Fruit fly (Drosophila melanogaster) whole organism, prepupa: ENCODE data around the gene ssp2.
A peak's percentile ranks its signal among the peaks of the same experiment; 100 is the strongest.

Experiments
- Blimp-1 ChIP-seq: fragments of 200-800 bp; sonication (Bioruptor generic); optimal IDR thresholded peaks from 3 replicates; lab custom pipeline; 2017; ENCODE audit warnings: missing biosample characterization, missing genetic modification characterization, mild to moderate bottlenecking, moderate library complexity, missing genetic modification reagents
- CG10669 ChIP-seq: fragments of 200-800 bp; sonication (Bioruptor generic); optimal IDR thresholded peaks from 3 replicates; lab custom pipeline; 2018; ENCODE audit warnings: missing biosample characterization, mild to moderate bottlenecking, missing genetic modification characterization, moderate library complexity
- CG11294 ChIP-seq: fragments of 200-800 bp; sonication (Bioruptor generic); IDR thresholded peaks from 2 replicates; pipeline ENCODE4 v1.3.6; 2022; ENCODE audit warnings: missing biosample characterization, missing genetic modification characterization
- CG15336 ChIP-seq: fragments of 200-800 bp; sonication (Bioruptor generic); IDR thresholded peaks from 2 replicates; pipeline ENCODE4 v1.3.6; 2022; ENCODE audit warnings: missing biosample characterization, missing genetic modification characterization
- CG1621 ChIP-seq: fragments of 200-800 bp; sonication (Bioruptor generic); optimal IDR thresholded peaks from 3 replicates; lab custom pipeline; 2018; ENCODE audit warnings: missing biosample characterization, mild to moderate bottlenecking, missing genetic modification characterization
- CG16779 ChIP-seq: fragments of 200-800 bp; sonication (Bioruptor generic); optimal IDR thresholded peaks from 3 replicates; lab custom pipeline; 2017; ENCODE audit warnings: missing biosample characterization, mild to moderate bottlenecking, missing genetic modification characterization
- CG3032 ChIP-seq: fragments of 200-800 bp; optimal IDR thresholded peaks from 2 replicates; lab custom pipeline; 2019; ENCODE audit warnings: missing biosample characterization, mild to moderate bottlenecking, missing genetic modification characterization, moderate library complexity
- CG32006 ChIP-seq: fragments of 200-800 bp; sonication (Bioruptor generic); optimal IDR thresholded peaks from 3 replicates; lab custom pipeline; 2017; ENCODE audit warnings: missing biosample characterization, mild to moderate bottlenecking, missing genetic modification characterization
- CG34406 ChIP-seq: fragments of 200-800 bp; sonication (Bioruptor generic); optimal IDR thresholded peaks from 3 replicates; lab custom pipeline; 2016; ENCODE audit warnings: missing biosample characterization, missing genetic modification characterization
- CG4318 ChIP-seq: fragments of 200-800 bp; sonication (Bioruptor generic); optimal IDR thresholded peaks from 3 replicates; lab custom pipeline; 2017; ENCODE audit warnings: missing biosample characterization, mild to moderate bottlenecking, missing genetic modification characterization
- CG6163 ChIP-seq: fragments of 200-800 bp; sonication (Bioruptor generic); IDR thresholded peaks from 3 replicates; pipeline ENCODE4 v1.3.6; 2022; ENCODE audit warnings: missing biosample characterization, missing genetic modification characterization
- CG6276 ChIP-seq: fragments of 200-800 bp; sonication (Bioruptor generic); optimal IDR thresholded peaks from 2 replicates; lab custom pipeline; 2017; ENCODE audit warnings: missing biosample characterization, mild to moderate bottlenecking, missing genetic modification characterization
- CG6792 ChIP-seq: fragments of 200-800 bp; sonication (Bioruptor generic); optimal IDR thresholded peaks from 3 replicates; lab custom pipeline; 2016; ENCODE audit warnings: missing biosample characterization, missing genetic modification characterization
- CG6808 ChIP-seq: fragments of 200-800 bp; sonication (Bioruptor generic); optimal IDR thresholded peaks from 3 replicates; lab custom pipeline; 2017; ENCODE audit warnings: missing biosample characterization, missing genetic modification characterization, mild to moderate bottlenecking, moderate library complexity, missing genetic modification reagents
- CG6854 ChIP-seq: fragments of 200-800 bp; sonication (Bioruptor generic); optimal IDR thresholded peaks from 2 replicates; lab custom pipeline; 2017; ENCODE audit warnings: missing biosample characterization, mild to moderate bottlenecking, missing genetic modification characterization
- CG7368 ChIP-seq: fragments of 200-800 bp; sonication (Bioruptor generic); optimal IDR thresholded peaks from 3 replicates; lab custom pipeline; 2016; ENCODE audit warnings: missing biosample characterization, missing genetic modification characterization
- CG8319 ChIP-seq: fragments of 200-800 bp; sonication (Bioruptor generic); optimal IDR thresholded peaks from 3 replicates; lab custom pipeline; 2016; ENCODE audit warnings: missing biosample characterization, missing genetic modification characterization
- CG9139 ChIP-seq: fragments of 200-800 bp; sonication (Bioruptor generic); optimal IDR thresholded peaks from 3 replicates; lab custom pipeline; 2017; ENCODE audit warnings: missing biosample characterization, mild to moderate bottlenecking, missing genetic modification characterization
- Eip75B ChIP-seq: fragments of 200-800 bp; sonication (Bioruptor generic); optimal IDR thresholded peaks from 3 replicates; lab custom pipeline; 2016; ENCODE audit warnings: missing biosample characterization, missing genetic modification characterization
- Eip78C ChIP-seq: fragments of 200-800 bp; sonication (Bioruptor generic); peaks from one replicate; lab custom pipeline; 2016; ENCODE audit warnings: missing biosample characterization, missing genetic modification characterization
- Ets96B ChIP-seq: fragments of 200-800 bp; optimal IDR thresholded peaks from 2 replicates; lab custom pipeline; 2019; ENCODE audit warnings: missing biosample characterization, mild to moderate bottlenecking, missing genetic modification characterization, moderate library complexity
- Gug ChIP-seq: fragments of 200-800 bp; sonication (Bioruptor generic); IDR thresholded peaks from 2 replicates; pipeline ENCODE4 v1.3.6; 2022; ENCODE audit warnings: missing biosample characterization, missing genetic modification characterization
- Hr38 ChIP-seq: sonication (Bioruptor generic); optimal IDR thresholded peaks from 2 replicates; lab custom pipeline; 2016; ENCODE audit warnings: missing biosample characterization, missing genetic modification characterization
- Hr39 ChIP-seq: fragments of 200-800 bp; sonication (Bioruptor generic); optimal IDR thresholded peaks from 2 replicates; lab custom pipeline; 2016; ENCODE audit warnings: missing biosample characterization, missing genetic modification characterization
- Lpt ChIP-seq: fragments of 200-800 bp; sonication (Bioruptor generic); optimal IDR thresholded peaks from 3 replicates; lab custom pipeline; 2016; ENCODE audit warnings: missing biosample characterization, missing genetic modification characterization
- Met ChIP-seq: fragments of 200-800 bp; sonication (Bioruptor generic); optimal IDR thresholded peaks from 3 replicates; lab custom pipeline; 2016; ENCODE audit warnings: missing biosample characterization, missing genetic modification characterization
- OdsH ChIP-seq: fragments of 200-800 bp; sonication (Bioruptor generic); optimal IDR thresholded peaks from 3 replicates; lab custom pipeline; 2016; ENCODE audit warnings: missing biosample characterization, missing genetic modification characterization
- Smox ChIP-seq: fragments of 200-800 bp; sonication (Bioruptor generic); optimal IDR thresholded peaks from 3 replicates; lab custom pipeline; 2016; ENCODE audit warnings: missing biosample characterization, missing genetic modification characterization
- Sox14 ChIP-seq: fragments of 200-800 bp; sonication (Bioruptor generic); optimal IDR thresholded peaks from 3 replicates; lab custom pipeline; 2016; ENCODE audit warnings: missing biosample characterization, missing genetic modification characterization
- Sox15 ChIP-seq: fragments of 200-800 bp; sonication (Bioruptor generic); optimal IDR thresholded peaks from 3 replicates; lab custom pipeline; 2016; ENCODE audit warnings: missing biosample characterization, missing genetic modification characterization
- achi ChIP-seq: fragments of 200-800 bp; sonication (Bioruptor generic); optimal IDR thresholded peaks from 3 replicates; lab custom pipeline; 2016; ENCODE audit warnings: missing biosample characterization, missing genetic modification characterization
- cyc ChIP-seq: fragments of 200-800 bp; sonication (Bioruptor generic); optimal IDR thresholded peaks from 3 replicates; lab custom pipeline; 2016; ENCODE audit warnings: missing biosample characterization, missing genetic modification characterization
- dac ChIP-seq: fragments of 200-800 bp; sonication (Bioruptor generic); optimal IDR thresholded peaks from 2 replicates; lab custom pipeline; 2017; ENCODE audit warnings: missing biosample characterization, mild to moderate bottlenecking, missing genetic modification characterization
- dsx ChIP-seq: fragments of 200-800 bp; optimal IDR thresholded peaks from 3 replicates; lab custom pipeline; 2019; ENCODE audit warnings: missing biosample characterization, mild to moderate bottlenecking, missing genetic modification characterization, moderate library complexity; ENCODE audit not compliant: poor library complexity, severe bottlenecking
- eg ChIP-seq: fragments of 200-800 bp; sonication (Bioruptor generic); IDR thresholded peaks from 3 replicates; pipeline ENCODE4 v1.3.6; 2022; ENCODE audit warnings: missing biosample characterization, missing genetic modification characterization
- esn ChIP-seq: fragments of 200-800 bp; sonication (Bioruptor generic); optimal IDR thresholded peaks from 2 replicates; lab custom pipeline; 2016; ENCODE audit warnings: missing biosample characterization, mild to moderate bottlenecking, missing genetic modification characterization, moderate library complexity
- fd85E ChIP-seq: fragments of 200-800 bp; sonication (Bioruptor generic); optimal IDR thresholded peaks from 3 replicates; lab custom pipeline; 2016; ENCODE audit warnings: missing biosample characterization, missing genetic modification characterization
- fkh ChIP-seq: fragments of 200-800 bp; sonication (Bioruptor generic); optimal IDR thresholded peaks from 3 replicates; lab custom pipeline; 2017; ENCODE audit warnings: missing biosample characterization, mild to moderate bottlenecking, missing genetic modification characterization, moderate library complexity
- lz ChIP-seq: fragments of 200-800 bp; sonication (Bioruptor generic); optimal IDR thresholded peaks from 3 replicates; lab custom pipeline; 2016; ENCODE audit warnings: missing biosample characterization, missing genetic modification characterization
- pdm3 ChIP-seq: fragments of 200-800 bp; sonication (Bioruptor generic); optimal IDR thresholded peaks from 3 replicates; lab custom pipeline; 2016; ENCODE audit warnings: missing biosample characterization, missing genetic modification characterization
- spab ChIP-seq: fragments of 200-800 bp; sonication (Bioruptor generic); optimal IDR thresholded peaks from 2 replicates; lab custom pipeline; 2017; ENCODE audit warnings: missing biosample characterization, mild to moderate bottlenecking, missing genetic modification characterization, missing genetic modification reagents
- ss ChIP-seq, 2 experiments: fragments of 200-800 bp; sonication (Bioruptor generic); optimal IDR thresholded peaks; 2 replicates in 1 of 2; 3 replicates in 1 of 2; lab custom pipeline; 2017 to 2018; ENCODE audit warnings: mild to moderate bottlenecking in 2 of 2, missing biosample characterization in 2 of 2, missing genetic modification characterization in 2 of 2, moderate library complexity in 1 of 2
- svp ChIP-seq: fragments of 200-800 bp; sonication (Bioruptor generic); peaks from one replicate; lab custom pipeline; 2016; ENCODE audit warnings: missing biosample characterization, missing genetic modification characterization
- topi ChIP-seq: fragments of 200-800 bp; sonication (Bioruptor generic); optimal IDR thresholded peaks from 3 replicates; lab custom pipeline; 2016; ENCODE audit warnings: missing biosample characterization, missing genetic modification characterization

ssp2 gene

DNA sequence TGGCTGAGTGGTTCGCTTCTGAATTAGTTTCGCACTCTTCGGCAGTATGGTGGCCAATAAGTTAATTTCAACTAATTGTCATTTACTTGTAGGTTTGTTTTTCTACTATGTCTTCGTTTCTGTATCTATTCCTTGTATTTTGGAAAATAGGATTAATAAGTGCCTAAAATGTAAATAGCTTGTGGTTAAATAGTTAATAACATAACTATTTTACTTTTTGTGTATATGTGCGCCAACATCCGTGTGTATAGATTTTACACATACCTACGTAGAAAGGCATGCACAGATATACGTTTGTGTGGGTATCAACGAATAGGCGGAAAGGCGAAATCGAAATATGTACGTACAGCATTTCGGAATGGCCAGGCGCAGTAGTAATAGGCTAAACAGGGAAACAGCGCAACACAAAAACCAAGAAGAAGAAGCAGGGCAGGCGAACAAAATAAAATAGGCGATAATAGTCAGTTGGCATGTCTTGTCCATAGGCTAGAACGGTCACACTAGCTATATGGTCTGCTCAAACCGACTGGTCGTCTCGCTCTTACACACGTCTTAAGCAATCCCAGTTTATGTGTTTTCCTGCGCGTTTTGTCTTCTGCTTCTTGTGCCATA lies 37.6 kb downstream of the ssp2 start (continued):
- TF ChIP-seq Gug (no peak), esn (GFP tag; lab: Kevin White, UChicago) (no peak), Blimp-1 (GFP tag; lab: Kevin White, UChicago) (no peak), fd85E (GFP tag; lab: Kevin White, UChicago) (no peak), ss (GFP tag; optimal IDR thresholded peaks at IDR 0.05; lab: Kevin White, UChicago) (peak; percentile 4 to 22), Hr38 (GFP tag; lab: Kevin White, UChicago) (no peak), Sox14 (GFP tag; lab: Kevin White, UChicago) (peak; percentile 28), Lpt (GFP tag; lab: Kevin White, UChicago) (peak; percentile 12), CG15336 (GFP tag; lab: Robert Waterston, UW) (peak; percentile 33; the same call in 1 of the 2 replicates), dsx (GFP tag; lab: Kevin White, UChicago) (peak; percentile 31), CG9139 (GFP tag; lab: Kevin White, UChicago) (no peak), Met (GFP tag; lab: Kevin White, UChicago) (no peak), spab (GFP tag; lab: Kevin White, UChicago) (no peak), CG8319 (GFP tag; lab: Kevin White, UChicago) (no peak), cyc (GFP tag; lab: Kevin White, UChicago) (no peak), CG6276 (GFP tag; lab: Kevin White, UChicago) (no peak), CG3032 (tag; lab: Kevin White, UChicago) (no peak), Eip78C (peak; percentile 26), CG6808 (GFP tag; lab: Kevin White, UChicago) (no peak), CG7368 (GFP tag; lab: Kevin White, UChicago) (no peak)

DNA sequence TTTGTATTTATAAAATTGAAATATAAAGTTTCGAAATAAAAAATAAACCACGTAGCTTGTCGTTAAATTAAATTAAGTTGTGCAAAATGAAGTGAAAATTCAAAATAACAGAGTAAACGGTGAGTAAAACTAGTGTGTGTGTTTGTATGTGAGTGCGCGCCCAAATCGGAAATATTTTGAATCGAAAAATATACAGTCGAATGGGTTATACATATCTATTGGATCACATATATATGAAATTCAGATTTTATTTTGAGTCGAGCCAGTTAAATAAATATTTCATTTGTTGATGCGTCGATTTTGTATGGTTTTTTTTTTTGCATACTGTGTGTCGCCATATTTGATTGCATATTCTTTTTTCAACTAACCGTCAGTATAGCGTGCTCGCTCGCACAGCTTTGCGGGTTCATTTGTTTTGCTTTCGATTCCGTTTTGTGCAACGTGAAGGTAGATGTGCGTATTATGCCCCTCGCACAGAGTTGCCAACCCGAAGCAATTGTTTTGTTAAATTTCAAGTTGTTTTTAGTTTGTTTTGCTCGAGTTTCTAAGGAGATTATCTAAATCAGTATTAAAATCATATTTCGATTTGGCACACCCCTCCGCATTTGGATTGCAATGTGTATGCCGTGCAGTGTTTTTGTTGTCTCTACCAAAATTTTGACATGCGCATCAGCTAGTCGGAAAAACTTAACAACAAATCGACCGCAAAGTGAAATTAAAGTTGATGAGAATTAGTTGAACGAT lies 38.5 kb downstream of the ssp2 start:
- TF ChIP-seq CG9139 (GFP tag; lab: Kevin White, UChicago): no peak
- peak; percentile 15 for TF ChIP-seq pdm3 (GFP tag; lab: Kevin White, UChicago)
- TF ChIP-seq CG6276 (GFP tag; lab: Kevin White, UChicago): no peak
- TF ChIP-seq Eip78C: peak; percentile 55
- TF ChIP-seq fkh (GFP tag; lab: Kevin White, UChicago): peak; percentile 30
- peak; percentile 37 for TF ChIP-seq CG10669
- peak; percentile 1 for TF ChIP-seq CG16779 (tag; lab: Kevin White, UChicago)
- no peak for TF ChIP-seq CG6792 (GFP tag; lab: Kevin White, UChicago)
- peak; percentile 75 for TF ChIP-seq CG6163 (GFP tag; lab: Robert Waterston, UW)
- no peak for TF ChIP-seq CG6854
- TF ChIP-seq ss (GFP tag; optimal IDR thresholded peaks at IDR 0.05; lab: Kevin White, UChicago): peak in 1 of 2 experiments; percentile 55
- no peak for TF ChIP-seq CG8319 (GFP tag; lab: Kevin White, UChicago)
- peak; percentile 22 for TF ChIP-seq CG3032 (tag; lab: Kevin White, UChicago)
- TF ChIP-seq Blimp-1 (GFP tag; lab: Kevin White, UChicago): no peak
- no peak for TF ChIP-seq Met (GFP tag; lab: Kevin White, UChicago)
- no peak for TF ChIP-seq Gug
- peak; percentile 16 for TF ChIP-seq topi (GFP tag; lab: Kevin White, UChicago)
- TF ChIP-seq dac (GFP tag; lab: Kevin White, UChicago): peak; percentile 45
- TF ChIP-seq lz: peak; percentile 23
- TF ChIP-seq Eip75B: peak; percentile 41
- TF ChIP-seq CG6808 (GFP tag; lab: Kevin White, UChicago): peak; percentile 36
- TF ChIP-seq svp (GFP tag; lab: Kevin White, UChicago): no peak
- no peak for TF ChIP-seq CG11294 (GFP tag; lab: Robert Waterston, UW)
- TF ChIP-seq CG15336 (GFP tag; lab: Robert Waterston, UW): no peak; the same call in 1 of the 2 replicates
- TF ChIP-seq esn (GFP tag; lab: Kevin White, UChicago): peak; percentile 52
- TF ChIP-seq CG34406 (GFP tag; lab: Kevin White, UChicago): no peak
- peak; percentile 31 for TF ChIP-seq Ets96B (tag; lab: Kevin White, UChicago)
- TF ChIP-seq CG4318 (GFP tag; lab: Kevin White, UChicago): no peak
- TF ChIP-seq Smox (GFP tag; lab: Kevin White, UChicago): peak; percentile 4
- TF ChIP-seq spab (GFP tag; lab: Kevin White, UChicago): peak; percentile 8
- TF ChIP-seq OdsH (GFP tag; lab: Kevin White, UChicago): no peak
- no peak for TF ChIP-seq achi
- peak; percentile 14 for TF ChIP-seq CG32006
- no peak for TF ChIP-seq Hr38 (GFP tag; lab: Kevin White, UChicago)
- peak; percentile 34 for TF ChIP-seq CG1621 (tag; lab: Kevin White, UChicago)
- peak; percentile 63; the same call in 2 of the 3 replicates for TF ChIP-seq eg
- no peak for TF ChIP-seq Sox15
- TF ChIP-seq Hr39: peak; percentile 15
- no peak for TF ChIP-seq fd85E (GFP tag; lab: Kevin White, UChicago)
- peak; percentile 47 for TF ChIP-seq Sox14 (GFP tag; lab: Kevin White, UChicago)
